Worm (Caenorhabditis elegans) whole organism, early embryonic: ENCODE measurements around the gene ZK930.2.

ENCODE experiments used
- ama-1 ChIP-seq: fragments of 150-350 bp; optimal IDR thresholded peaks from 2 replicates; lab custom pipeline; 2014
- hnd-1 ChIP-seq: sonication (generic microtip); optimal IDR thresholded peaks from 2 replicates; lab custom pipeline; 2016; ENCODE audit warnings: missing genetic modification characterization, missing compliant biosample characterization
- scrt-1 ChIP-seq: fragments of 200-800 bp; sonication (Bioruptor generic); IDR thresholded peaks from 2 replicates; pipeline ENCODE4 v1.3.6; 2022; ENCODE audit warnings: missing genetic modification characterization, missing compliant biosample characterization

DNA sequence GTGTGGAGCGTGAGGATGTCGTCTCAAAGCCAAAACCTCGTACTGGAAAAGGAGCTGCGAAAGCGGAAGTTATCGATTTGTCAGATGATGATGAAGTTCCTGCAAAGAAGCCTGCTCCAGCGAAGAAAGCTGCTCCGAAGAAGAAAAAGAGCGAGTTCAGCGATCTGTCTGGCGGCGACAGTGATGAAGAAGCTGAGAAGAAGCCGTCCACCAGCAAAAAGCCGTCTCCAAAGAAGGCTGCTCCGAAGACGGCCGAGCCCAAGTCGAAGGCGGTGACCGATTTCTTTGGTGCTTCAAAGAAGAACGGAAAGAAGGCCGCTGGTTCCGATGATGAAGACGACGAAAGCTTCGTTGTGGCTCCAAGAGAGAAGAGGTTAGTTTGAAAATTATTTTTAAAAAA, 13.4 kb downstream of the ZK930.2 start:
- TF ChIP-seq hnd-1 (no peak), ama-1 (no peak), scrt-1 (GFP tag; lab: Robert Waterston, UW) (no peak)
